Worm (Caenorhabditis elegans) whole organism, L1 larva: ENCODE data around the gene F54D5.4.

Experiments used
- elt-2 ChIP-seq: sonication (generic microtip); optimal IDR thresholded peaks from 2 replicates; lab custom pipeline; 2016; ENCODE audit warnings: missing genetic modification characterization, mild to moderate bottlenecking, inconsistent platforms, missing compliant biosample characterization, missing genetic modification reagents
- lin-13 ChIP-seq: fragments of 150-350 bp; optimal IDR thresholded peaks from 2 replicates; lab custom pipeline; 2014; ENCODE audit warnings: missing biosample characterization, missing genetic modification reagents, missing genetic modification characterization
- lin-39 ChIP-seq: fragments of 150-350 bp; optimal IDR thresholded peaks from 2 replicates; lab custom pipeline; 2014; ENCODE audit warnings: missing biosample characterization, missing genetic modification reagents, missing genetic modification characterization
- unc-62 ChIP-seq: fragments of 150-350 bp; optimal IDR thresholded peaks from 2 replicates; lab custom pipeline; 2014; ENCODE audit warnings: missing biosample characterization, missing genetic modification reagents, missing genetic modification characterization
- zag-1 ChIP-seq: fragments of 150-350 bp; optimal IDR thresholded peaks from 2 replicates; lab custom pipeline; 2014; ENCODE audit warnings: missing biosample characterization, missing genetic modification characterization

ce11 chrII:11556338-11556737, 13.3 kb upstream of the F54D5.4 start, which contains the start of gene F54D5.17:
- TF ChIP-seq lin-39 (tag; lab: Kevin White, UChicago) = no peak
- no peak for TF ChIP-seq lin-13
- no peak for TF ChIP-seq unc-62
- no peak for TF ChIP-seq zag-1 (tag; lab: Kevin White, UChicago)
- TF ChIP-seq elt-2 (tag; lab: Kevin White, UChicago) = no peak
